Fruit fly (Drosophila melanogaster): ENCODE results near the gene CG15478.

- TF ChIP-seq CG8478 (optimal IDR thresholded peaks at IDR 0.05), result no peak
- peak; percentile 76 for TF ChIP-seq CTCF (optimal IDR thresholded peaks at IDR 0.05)
Measured at dm6 chrX:7744036-7744435, 26.3 kb upstream of the CG15478 start.
